ENCODE assay signal across 2 worm cellular contexts in the genomic region with DNA sequence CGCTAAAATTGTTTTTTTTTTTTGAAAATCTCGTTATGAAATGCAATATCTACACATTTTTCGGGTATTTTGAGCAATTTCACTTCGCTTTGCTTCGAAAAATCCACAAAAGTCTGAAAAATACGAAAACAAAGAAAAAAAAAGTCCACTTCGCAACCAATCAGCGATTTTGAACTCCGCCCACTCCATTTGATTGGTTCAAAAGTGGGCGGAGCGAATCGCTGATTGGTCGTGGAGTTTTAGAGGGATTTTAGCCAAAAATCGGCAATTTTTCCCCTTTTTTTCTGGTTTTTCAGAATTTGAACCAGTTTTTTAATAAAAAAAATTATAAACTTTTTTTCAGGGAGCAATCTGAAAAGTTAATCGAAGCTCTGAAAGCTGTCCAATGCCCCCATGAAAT.
A peak's percentile ranks its signal among the peaks of the same experiment; 100 is the strongest.
TF ChIP-seq lines count a peak whose summit lies in the region.

No protein-coding gene starts in this region.

TF ChIP-seq in whole organism, L3 larva, 47 proteins besides CTCF, POLR2A, EP300 and RAD21:
- TF ChIP-seq nfya-1 (tag; optimal IDR thresholded peaks at IDR 0.05; lab: Kevin White, UChicago; ENCODE audit: insufficient read depth) (peak; percentile 92), elt-3 (tag; optimal IDR thresholded peaks at IDR 0.05; lab: Kevin White, UChicago) (no peak)

TF ChIP-seq in whole organism, late embryonic, 69 proteins besides CTCF, POLR2A, EP300 and RAD21:
- TF ChIP-seq unc-3 (GFP tag; conservative IDR thresholded peaks at IDR 0.05; lab: Robert Waterston, UW), result no peak
- TF ChIP-seq unc-3 (tag; optimal IDR thresholded peaks at IDR 0.05; lab: Kevin White, UChicago), result no peak
- peak; percentile 93 for TF ChIP-seq nfya-1 (tag; optimal IDR thresholded peaks at IDR 0.05; lab: Kevin White, UChicago)

Comparison
In these comparisons a context has a peak if more than half of its experiments do, and no peak if none do; other contexts are left out.
1. Of the 9 proteins assayed by ChIP-seq in both whole organism, late embryonic and whole organism, L3 larva: peak only in whole organism, late embryonic: none; only in whole organism, L3 larva: none; in both: nfya-1; in neither: 8.